Worm (Caenorhabditis elegans) whole organism, L4/young adult: ENCODE measurements around the gene F42A9.6.

Source experiments
- W03F9.2 ChIP-seq: fragments of 150-350 bp; optimal IDR thresholded peaks from 2 replicates; lab custom pipeline; 2014; ENCODE audit warnings: missing biosample characterization, missing genetic modification characterization
- dao-5 ChIP-seq: sonication (generic microtip); optimal IDR thresholded peaks from 2 replicates; lab custom pipeline; 2016; ENCODE audit warnings: missing genotype, missing genetic modification characterization, moderate library complexity, missing compliant biosample characterization
- him-1 ChIP-seq: sonication (generic microtip); optimal IDR thresholded peaks from 2 replicates; lab custom pipeline; 2016; ENCODE audit warnings: missing genotype, missing genetic modification reagents, missing genetic modification characterization, missing compliant biosample characterization

Gene F42A9.6

DNA sequence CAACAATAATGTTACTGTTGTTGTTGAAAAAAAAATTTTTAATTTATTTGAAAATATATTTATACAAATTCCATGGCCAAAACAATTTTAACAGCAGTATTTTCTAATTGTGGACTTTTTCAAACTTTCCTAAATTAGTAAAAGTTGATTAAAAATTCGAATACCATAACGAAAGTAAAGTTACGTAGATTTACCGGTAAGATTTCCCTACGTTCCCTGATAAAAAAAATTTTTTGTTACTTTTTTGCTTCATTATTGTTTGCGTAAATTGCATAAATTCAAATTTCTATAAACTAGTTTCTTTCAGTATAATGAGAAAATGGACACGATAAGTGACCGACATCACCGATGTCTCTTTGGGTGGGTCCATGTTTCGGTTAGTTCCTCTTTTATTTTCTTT, at the start of gene F42A9.6:
F42A9.6 (plus strand) TSS at position 301 of the 400 bp plus-strand sequence.
- TF ChIP-seq W03F9.2 (tag; lab: Kevin White, UChicago) = no peak
- no peak for TF ChIP-seq dao-5 (tag; lab: Kevin White, UChicago)
- TF ChIP-seq him-1 (tag; lab: Kevin White, UChicago) = no peak

DNA sequence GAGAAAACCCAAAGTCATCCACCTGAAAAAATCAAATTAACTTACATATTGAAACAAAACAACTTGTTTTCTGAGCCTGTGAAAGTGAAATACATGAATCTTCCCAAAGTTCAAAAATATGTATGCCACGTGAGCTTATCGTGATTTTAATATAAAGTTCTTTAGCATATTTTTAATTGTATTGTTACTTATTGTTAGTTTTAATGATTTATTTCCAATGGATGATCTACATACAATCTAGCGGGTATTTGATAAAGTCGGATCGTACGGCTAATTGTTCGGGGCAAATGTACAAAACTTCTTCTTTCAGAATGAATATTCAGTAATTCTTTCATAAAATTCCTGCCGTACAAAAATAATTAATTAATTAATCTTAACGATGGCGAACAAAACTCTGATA, 38.8 kb upstream of the F42A9.6 start, which contains the start of gene Y59H11AM.4:
Y59H11AM.4 (minus strand) TSS at position 101 of the 400 bp plus-strand sequence.
- TF ChIP-seq dao-5 (tag; lab: Kevin White, UChicago) (no peak), W03F9.2 (tag; lab: Kevin White, UChicago) (no peak), him-1 (tag; lab: Kevin White, UChicago) (no peak)

DNA sequence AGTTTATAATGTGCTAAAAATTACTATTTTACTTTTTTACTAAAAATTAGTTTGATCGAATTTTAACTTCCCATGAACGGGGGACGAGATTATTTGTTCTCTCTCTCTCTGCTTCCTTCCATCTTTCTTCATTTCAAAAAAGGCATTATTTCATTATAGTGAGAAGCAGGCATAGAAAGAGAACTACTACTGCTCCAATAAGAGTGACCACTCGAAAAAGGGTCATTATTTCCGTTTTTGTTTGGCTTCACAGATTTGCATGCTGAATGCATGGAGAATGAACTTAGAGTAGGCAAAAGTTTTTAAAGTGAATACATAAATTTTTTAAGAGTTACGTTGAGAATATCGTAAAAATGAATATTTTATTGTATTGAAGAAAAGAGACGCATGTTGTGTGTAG, 38.3 kb upstream of the F42A9.6 start:
- TF ChIP-seq dao-5 (tag; lab: Kevin White, UChicago) = no peak
- TF ChIP-seq W03F9.2 (tag; lab: Kevin White, UChicago) = no peak
- TF ChIP-seq him-1 (tag; lab: Kevin White, UChicago) = no peak

DNA sequence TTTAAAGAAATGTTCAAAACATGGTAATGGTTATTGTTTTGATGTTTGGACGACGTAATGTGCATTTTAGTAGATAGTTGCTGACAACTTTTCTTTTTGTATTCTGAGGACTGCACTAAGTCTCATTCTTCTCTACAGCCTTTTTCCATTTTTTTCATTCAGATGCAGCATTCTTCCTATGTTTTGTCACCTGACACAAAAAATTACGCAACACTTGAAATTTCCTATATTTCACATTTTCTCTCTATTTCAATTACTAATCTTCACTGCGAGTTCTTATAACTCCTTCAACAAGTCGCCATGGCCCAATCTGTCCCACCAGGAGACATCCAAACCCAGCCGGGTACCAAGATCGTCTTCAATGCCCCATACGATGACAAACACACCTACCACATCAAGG, 37.9 kb upstream of the F42A9.6 start, which contains the start of gene Y59H11AM.1:
Y59H11AM.1 (plus strand) TSS at position 301 of the 400 bp plus-strand sequence.
- TF ChIP-seq dao-5 (tag; lab: Kevin White, UChicago) (no peak), him-1 (tag; lab: Kevin White, UChicago) (no peak), W03F9.2 (tag; lab: Kevin White, UChicago) (no peak)

DNA sequence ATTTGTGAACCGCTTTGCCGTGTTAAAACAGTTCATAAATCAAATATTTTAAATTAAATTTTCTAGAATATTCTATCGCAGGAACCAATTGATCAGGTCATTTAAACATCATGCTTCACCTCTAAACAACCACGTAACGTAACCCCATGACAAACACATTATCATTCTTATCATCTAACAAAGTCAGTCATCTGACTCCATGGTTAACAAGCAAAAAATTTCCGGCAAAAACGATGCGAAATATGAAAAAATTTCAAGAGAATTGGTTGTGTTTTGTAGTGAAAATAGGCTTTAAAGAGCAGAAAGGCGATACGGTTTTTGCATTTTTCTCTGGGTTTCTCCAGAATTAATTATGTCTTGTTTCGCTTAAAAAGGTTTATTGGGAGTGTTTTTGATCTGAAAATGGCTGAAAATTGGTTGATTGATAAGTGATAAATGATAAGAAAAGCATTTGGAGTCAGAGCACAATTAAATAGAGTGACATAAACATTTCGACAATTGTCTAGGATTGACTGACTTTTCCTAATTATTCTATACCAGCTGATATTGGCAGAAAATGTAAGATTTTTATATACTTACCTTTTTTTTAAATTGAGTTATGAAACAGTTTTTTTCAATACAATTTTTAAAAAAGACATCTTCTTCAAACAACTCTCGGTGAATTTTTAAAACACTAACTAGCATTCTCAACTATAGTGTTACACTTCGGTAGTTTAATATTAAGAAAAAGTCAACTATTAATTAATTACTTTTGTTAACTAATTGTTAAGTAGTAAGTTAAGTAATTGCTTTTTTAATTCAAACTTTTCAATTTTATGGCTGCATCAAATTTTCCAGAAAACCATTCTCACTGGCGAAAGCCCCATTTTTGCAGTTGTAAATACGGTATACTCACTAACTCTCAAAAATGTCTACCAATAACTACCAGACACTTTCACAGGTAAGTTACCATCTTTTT, 23.7 kb upstream of the F42A9.6 start, which contains the start of gene catp-7:
catp-7 (plus strand) TSS at position 908 of the 958 bp plus-strand sequence.
- TF ChIP-seq dao-5 (tag; lab: Kevin White, UChicago) (no peak), W03F9.2 (tag; lab: Kevin White, UChicago) (no peak)

DNA sequence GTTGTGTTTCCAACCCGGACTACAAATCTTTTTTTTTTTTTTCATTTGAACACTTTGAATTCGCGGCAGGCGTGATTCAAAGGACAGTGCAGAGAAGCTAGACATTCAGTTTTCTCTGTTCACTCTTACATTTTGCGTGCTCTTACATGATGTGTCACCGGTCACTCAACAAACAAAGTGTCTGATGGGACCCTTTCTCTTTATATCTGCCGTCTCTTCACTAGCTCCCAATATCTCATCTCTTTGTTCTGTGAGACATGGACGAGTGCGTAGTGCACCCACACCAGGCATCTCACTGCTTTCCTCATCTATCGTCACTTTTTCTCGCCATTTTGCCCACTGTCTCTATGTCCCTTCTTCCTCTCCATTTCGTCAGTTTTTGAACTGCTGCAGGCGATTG, 22.0 kb upstream of the F42A9.6 start:
- no peak for TF ChIP-seq dao-5 (tag; lab: Kevin White, UChicago)

DNA sequence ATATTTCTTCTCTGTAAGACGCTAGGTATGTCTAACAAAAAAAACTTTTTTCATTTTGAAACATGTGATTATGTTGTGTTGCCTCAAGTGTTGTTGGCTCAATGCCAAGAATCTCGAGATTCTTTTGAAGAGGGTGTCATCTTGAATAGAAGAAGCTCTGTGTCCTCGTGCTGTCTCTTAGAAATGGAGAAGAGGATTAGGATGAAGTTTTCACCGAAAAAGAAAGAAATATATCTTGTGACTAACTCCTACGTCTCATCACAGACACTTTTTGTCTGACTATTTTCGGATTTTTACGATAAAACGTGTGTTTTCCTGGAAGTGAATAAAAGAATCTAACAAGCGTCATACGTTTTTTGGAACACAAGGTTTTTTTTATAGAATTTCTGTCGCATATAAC, 21.4 kb upstream of the F42A9.6 start:
- TF ChIP-seq W03F9.2 (tag; lab: Kevin White, UChicago) = no peak
- no peak for TF ChIP-seq dao-5 (tag; lab: Kevin White, UChicago)
- no peak for TF ChIP-seq him-1 (tag; lab: Kevin White, UChicago)

DNA sequence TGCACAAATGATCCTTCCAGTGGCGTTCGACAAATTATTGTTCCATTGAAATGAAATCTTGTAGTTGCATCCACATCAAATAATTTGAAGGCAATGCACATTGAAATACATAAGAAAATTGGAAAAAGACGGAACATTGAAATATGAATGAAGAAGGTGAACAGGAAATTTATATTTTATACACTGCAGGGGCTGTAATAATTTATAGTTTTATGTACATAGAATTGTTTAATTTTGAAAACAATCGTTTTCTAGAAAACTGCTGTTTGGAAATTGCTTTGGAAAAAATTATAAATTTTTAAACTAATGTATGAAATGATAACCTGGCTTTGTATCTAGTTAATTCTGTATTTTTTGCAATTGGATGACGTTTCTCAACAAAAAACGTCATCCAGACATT, 13.7 kb upstream of the F42A9.6 start, which contains the start of gene Y59H11AR.3:
Y59H11AR.3 (minus strand) TSS at position 101 of the 400 bp plus-strand sequence.
- no peak for TF ChIP-seq dao-5 (tag; lab: Kevin White, UChicago)
- no peak for TF ChIP-seq W03F9.2 (tag; lab: Kevin White, UChicago)
- no peak for TF ChIP-seq him-1 (tag; lab: Kevin White, UChicago)

DNA sequence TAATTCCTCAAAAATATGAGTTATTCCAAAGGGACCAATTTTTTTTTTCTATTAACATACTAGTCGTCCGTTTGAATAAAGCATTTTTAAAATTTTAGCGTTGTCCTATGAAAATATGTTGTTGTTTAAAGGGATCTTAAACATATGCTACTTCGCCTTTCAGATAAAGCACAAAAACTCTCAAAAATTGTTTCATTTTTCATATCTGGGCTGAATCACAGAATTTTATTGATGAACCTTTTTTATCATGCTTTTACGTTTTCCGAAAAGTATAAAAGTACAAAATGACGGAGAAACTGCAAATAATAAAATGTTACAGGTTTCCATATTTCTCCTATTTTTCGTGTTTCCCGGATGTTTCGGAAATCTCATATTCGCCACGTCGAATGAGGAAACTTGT, 13.3 kb upstream of the F42A9.6 start, which contains the start of gene clec-181:
clec-181 (plus strand) TSS at position 301 of the 400 bp plus-strand sequence.
- TF ChIP-seq dao-5 (tag; lab: Kevin White, UChicago) = no peak
- TF ChIP-seq W03F9.2 (tag; lab: Kevin White, UChicago) = no peak
- TF ChIP-seq him-1 (tag; lab: Kevin White, UChicago) = no peak

DNA sequence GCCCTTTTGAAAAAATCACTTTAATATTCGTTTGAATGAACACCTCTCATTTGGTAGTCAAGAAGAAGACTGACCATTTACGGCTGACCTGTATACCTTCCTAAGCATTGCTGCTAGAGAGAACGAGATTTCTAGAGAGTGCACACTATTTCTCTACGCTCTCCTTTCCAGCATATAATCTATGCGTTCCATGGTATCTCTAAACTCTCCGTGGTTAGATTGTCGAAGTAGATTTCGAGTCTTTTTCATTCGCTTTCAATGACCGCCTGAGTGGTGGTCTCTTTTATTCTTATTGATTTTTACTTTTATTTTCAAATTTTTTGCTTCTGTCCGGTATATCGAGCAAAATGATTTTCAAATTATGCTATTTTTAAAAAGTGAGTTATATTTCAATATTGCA, 11.5 kb upstream of the F42A9.6 start:
- TF ChIP-seq W03F9.2 (tag; lab: Kevin White, UChicago) = no peak
- TF ChIP-seq dao-5 (tag; lab: Kevin White, UChicago) = no peak
- TF ChIP-seq him-1 (tag; lab: Kevin White, UChicago) = no peak

DNA sequence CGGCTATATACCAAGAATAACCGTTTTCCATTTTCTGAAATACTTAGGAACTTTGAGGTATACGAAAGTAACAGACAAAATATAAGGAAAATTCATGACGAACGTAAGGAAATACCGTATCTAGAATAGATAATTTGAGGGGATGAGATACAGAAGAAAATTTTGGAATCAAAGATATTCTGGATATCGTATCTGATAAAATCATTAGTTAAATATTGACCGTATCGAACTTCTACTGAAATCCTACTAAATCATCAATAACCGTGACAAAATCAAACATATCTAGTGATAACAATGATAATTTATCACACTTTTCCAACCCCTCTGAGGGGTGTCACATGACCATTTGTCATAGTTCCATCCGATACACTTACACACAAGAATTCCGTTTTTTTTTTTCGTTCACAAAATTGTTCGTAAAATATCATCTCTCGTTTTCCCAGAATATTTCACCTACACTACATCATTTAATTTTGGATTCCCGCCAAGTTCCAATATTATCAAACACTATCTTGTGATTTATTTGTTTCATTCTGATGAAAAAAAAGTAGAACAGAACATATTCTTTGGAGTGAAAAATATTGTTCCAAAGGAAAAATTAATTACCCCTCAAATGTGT, 8.2 kb upstream of the F42A9.6 start, which contains the start of gene Y59H11AR.4:
Y59H11AR.4 (minus strand) TSS at position 51 of the 619 bp plus-strand sequence.
- TF ChIP-seq dao-5 (tag; lab: Kevin White, UChicago) = no peak
- no peak for TF ChIP-seq him-1 (tag; lab: Kevin White, UChicago)
- no peak for TF ChIP-seq W03F9.2 (tag; lab: Kevin White, UChicago)

DNA sequence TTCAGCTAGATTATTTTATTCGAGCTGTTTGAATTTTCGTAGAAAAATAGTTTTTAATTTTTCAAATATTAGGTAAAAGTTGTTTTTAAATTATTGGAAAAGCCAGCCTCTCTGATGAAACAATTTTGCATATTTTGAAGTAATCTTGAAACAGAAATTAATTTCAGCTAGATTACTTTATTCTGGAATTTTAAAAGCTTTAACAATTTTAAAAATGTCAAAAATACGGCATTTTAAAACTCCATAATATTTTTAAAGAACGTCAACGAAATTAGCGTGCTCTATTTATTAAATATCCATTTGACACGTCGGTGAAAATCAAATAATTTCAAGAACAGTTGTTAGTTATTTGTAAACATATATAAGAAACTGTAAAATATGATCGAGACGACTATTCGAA, 6.2 kb upstream of the F42A9.6 start, which contains the start of gene Y59H11AR.10:
Y59H11AR.10 (plus strand) TSS at position 301 of the 400 bp plus-strand sequence.
- TF ChIP-seq W03F9.2 (tag; lab: Kevin White, UChicago) (no peak), him-1 (tag; lab: Kevin White, UChicago) (no peak), dao-5 (tag; lab: Kevin White, UChicago) (no peak)

DNA sequence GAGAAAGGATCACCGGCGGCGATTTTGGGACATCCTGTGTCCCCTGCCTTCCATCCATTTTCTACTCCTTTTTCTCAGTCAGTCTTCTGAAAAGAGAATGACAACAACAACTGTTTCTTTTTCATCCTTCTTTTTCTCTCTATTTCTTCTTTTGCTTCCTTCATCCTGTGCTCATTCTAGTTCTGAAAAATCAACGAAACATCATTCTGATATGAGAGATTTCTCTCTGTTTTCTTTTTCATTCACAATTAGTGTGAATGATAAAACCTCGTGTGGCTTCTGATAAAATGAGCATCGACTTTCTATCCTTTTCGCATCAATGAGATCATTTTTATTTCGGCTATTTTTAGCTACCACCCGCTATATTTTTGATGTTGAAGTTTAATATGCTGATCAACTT, 3.8 kb upstream of the F42A9.6 start:
- no peak for TF ChIP-seq him-1 (tag; lab: Kevin White, UChicago)
- no peak for TF ChIP-seq W03F9.2 (tag; lab: Kevin White, UChicago)
- TF ChIP-seq dao-5 (tag; lab: Kevin White, UChicago) = no peak
